Fruit fly (Drosophila melanogaster) whole organism, embryonic: ENCODE data around the gene Svil.

Source experiments
- ATbp ChIP-seq: fragments of 200-800 bp; sonication (Bioruptor generic); optimal IDR thresholded peaks from 2 replicates; lab custom pipeline; 2017; ENCODE audit warnings: missing biosample characterization, mild to moderate bottlenecking, missing genetic modification characterization, missing genetic modification reagents
- Adf1 ChIP-seq: fragments of 200-800 bp; sonication (Bioruptor generic); IDR thresholded peaks from 2 replicates; pipeline ENCODE4 v1.3.6; 2022; ENCODE audit warnings: missing biosample characterization, missing genetic modification characterization
- Atf6 ChIP-seq: fragments of 200-800 bp; sonication (Bioruptor generic); IDR thresholded peaks from 2 replicates; pipeline ENCODE4 v1.3.6; 2022; ENCODE audit warnings: missing biosample characterization, missing genetic modification characterization
- CG10267 ChIP-seq: fragments of 200-800 bp; sonication (Bioruptor generic); optimal IDR thresholded peaks from 2 replicates; lab custom pipeline; 2018; ENCODE audit warnings: missing biosample characterization, mild to moderate bottlenecking, missing genetic modification characterization, moderate library complexity
- CG11695 ChIP-seq: fragments of 200-800 bp; sonication (Bioruptor generic); IDR thresholded peaks from 3 replicates; pipeline ENCODE4 v1.3.6; 2022; ENCODE audit warnings: missing biosample characterization, missing genetic modification characterization
- CG12155 ChIP-seq: fragments of 200-800 bp; sonication (Bioruptor generic); optimal IDR thresholded peaks from 3 replicates; lab custom pipeline; 2016; ENCODE audit warnings: missing biosample characterization, missing genetic modification characterization
- CG13894 ChIP-seq: fragments of 200-800 bp; sonication (Bioruptor generic); optimal IDR thresholded peaks from 3 replicates; lab custom pipeline; 2018; ENCODE audit warnings: missing biosample characterization, mild to moderate bottlenecking, missing genetic modification characterization, moderate library complexity
- CG14050 ChIP-seq: fragments of 200-800 bp; sonication (Bioruptor generic); IDR thresholded peaks from 3 replicates; pipeline ENCODE4 v1.3.6; 2022; ENCODE audit warnings: missing biosample characterization, missing genetic modification characterization
- CG17359 ChIP-seq: fragments of 200-800 bp; sonication (Bioruptor generic); optimal IDR thresholded peaks from 3 replicates; lab custom pipeline; 2018; ENCODE audit warnings: missing biosample characterization, mild to moderate bottlenecking, missing genetic modification characterization, moderate library complexity
- CG17385 ChIP-seq: fragments of 200-800 bp; sonication (Bioruptor generic); optimal IDR thresholded peaks from 3 replicates; lab custom pipeline; 2018; ENCODE audit warnings: missing biosample characterization, mild to moderate bottlenecking, missing genetic modification characterization
- CG18011 ChIP-seq: fragments of 200-800 bp; sonication (Bioruptor generic); optimal IDR thresholded peaks from 2 replicates; lab custom pipeline; 2017; ENCODE audit warnings: missing biosample characterization, missing genetic modification characterization, mild to moderate bottlenecking, moderate library complexity, missing genotype
- CG2120 ChIP-seq: fragments of 200-800 bp; sonication (Bioruptor generic); optimal IDR thresholded peaks from 3 replicates; lab custom pipeline; 2016; ENCODE audit warnings: missing biosample characterization, missing genetic modification characterization
- CG2199 ChIP-seq: fragments of 200-800 bp; sonication (Bioruptor generic); IDR thresholded peaks from 3 replicates; pipeline ENCODE4 v1.3.6; 2022; ENCODE audit warnings: missing biosample characterization, missing genetic modification characterization
- CG3163 ChIP-seq: fragments of 200-800 bp; sonication (Bioruptor generic); optimal IDR thresholded peaks from 3 replicates; lab custom pipeline; 2016; ENCODE audit warnings: missing biosample characterization, missing genetic modification characterization
- CG32532 ChIP-seq: fragments of 200-800 bp; sonication (Bioruptor generic); IDR thresholded peaks from 2 replicates; pipeline ENCODE4 v1.3.6; 2022; ENCODE audit warnings: missing biosample characterization, missing genetic modification characterization
- CG3407 ChIP-seq: fragments of 200-800 bp; sonication (Bioruptor generic); optimal IDR thresholded peaks from 2 replicates; lab custom pipeline; 2018; ENCODE audit warnings: missing biosample characterization, mild to moderate bottlenecking, missing genetic modification characterization
- CG6689 ChIP-seq: fragments of 200-800 bp; sonication (Bioruptor generic); IDR thresholded peaks from 2 replicates; pipeline ENCODE4 v1.3.6; 2022; ENCODE audit warnings: missing biosample characterization, missing genetic modification characterization
- CG6854 ChIP-seq: fragments of 200-800 bp; sonication (Bioruptor generic); optimal IDR thresholded peaks from 3 replicates; lab custom pipeline; 2017; ENCODE audit warnings: missing biosample characterization, mild to moderate bottlenecking, missing genetic modification characterization
- CG7556 ChIP-seq: fragments of 200-800 bp; sonication (Bioruptor generic); optimal IDR thresholded peaks from 2 replicates; lab custom pipeline; 2017; ENCODE audit warnings: missing biosample characterization, mild to moderate bottlenecking, missing genetic modification characterization
- CG7745 ChIP-seq: fragments of 200-800 bp; sonication (Bioruptor generic); optimal IDR thresholded peaks from 2 replicates; lab custom pipeline; 2018; ENCODE audit warnings: missing biosample characterization, mild to moderate bottlenecking, missing genetic modification characterization, moderate library complexity
- CG7786 ChIP-seq: fragments of 200-800 bp; sonication (Bioruptor generic); optimal IDR thresholded peaks from 2 replicates; lab custom pipeline; 2016; ENCODE audit warnings: missing biosample characterization, missing genetic modification characterization
- CTCF ChIP-seq: fragments of 200-800 bp; sonication (Bioruptor generic); optimal IDR thresholded peaks from 2 replicates; lab custom pipeline; 2017; ENCODE audit warnings: missing biosample characterization, mild to moderate bottlenecking, missing genetic modification characterization, moderate library complexity
- Dbx ChIP-seq: fragments of 200-800 bp; sonication (Bioruptor generic); IDR thresholded peaks from 3 replicates; pipeline ENCODE4 v1.3.6; 2022; ENCODE audit warnings: missing biosample characterization, missing genetic modification characterization
- Dek ChIP-seq: fragments of 200-800 bp; sonication (Bioruptor generic); optimal IDR thresholded peaks from 3 replicates; lab custom pipeline; 2019; ENCODE audit warnings: missing biosample characterization, mild to moderate bottlenecking, missing genetic modification characterization, moderate library complexity
- Doc3 ChIP-seq: fragments of 200-800 bp; sonication (Bioruptor generic); IDR thresholded peaks from 3 replicates; pipeline ENCODE4 v1.3.6; 2022; ENCODE audit warnings: missing biosample characterization, missing genetic modification characterization; ENCODE audit not compliant: partially characterized antibody
- Drgx ChIP-seq: fragments of 200-800 bp; sonication (Bioruptor generic); IDR thresholded peaks from 2 replicates; pipeline ENCODE4 v1.3.6; 2022; ENCODE audit warnings: missing biosample characterization, missing genetic modification characterization
- E2f1 ChIP-seq: fragments of 200-800 bp; sonication (Bioruptor generic); IDR thresholded peaks from 2 replicates; pipeline ENCODE4 v1.3.6; 2022; ENCODE audit warnings: missing biosample characterization, missing genetic modification characterization
- Fer1 ChIP-seq: fragments of 200-800 bp; sonication (Bioruptor generic); optimal IDR thresholded peaks from 2 replicates; lab custom pipeline; 2017; ENCODE audit warnings: missing biosample characterization, mild to moderate bottlenecking, missing genetic modification characterization
- HLH3B ChIP-seq: fragments of 200-800 bp; sonication (Bioruptor generic); IDR thresholded peaks from 2 replicates; pipeline ENCODE4 v1.3.6; 2022; ENCODE audit warnings: missing biosample characterization, missing genetic modification characterization
- Hand ChIP-seq: fragments of 200-800 bp; sonication (Bioruptor generic); optimal IDR thresholded peaks from 2 replicates; lab custom pipeline; 2017; ENCODE audit warnings: mild to moderate bottlenecking, missing biosample characterization, missing genetic modification reagents, missing genetic modification characterization
- Hey ChIP-seq: fragments of 200-800 bp; sonication (Bioruptor generic); optimal IDR thresholded peaks from 3 replicates; lab custom pipeline; 2018; ENCODE audit warnings: missing biosample characterization, mild to moderate bottlenecking, missing genetic modification characterization
- Hr78 ChIP-seq, 2 experiments: fragments of 200-800 bp in 1 of 2; fragments of >200 bp in 1 of 2; sonication (Bioruptor generic) in 1 of 2; optimal IDR thresholded peaks; 2 replicates each; lab custom pipeline; 2017 to 2019; ENCODE audit warnings: missing biosample characterization in 2 of 2, missing genetic modification characterization in 2 of 2, mild to moderate bottlenecking in 1 of 2, moderate library complexity in 1 of 2
- Nf-YC ChIP-seq: fragments of 200-800 bp; optimal IDR thresholded peaks from 3 replicates; lab custom pipeline; 2019; ENCODE audit warnings: missing biosample characterization, mild to moderate bottlenecking, missing genetic modification characterization, moderate library complexity
- Six4 ChIP-seq: fragments of 200-800 bp; sonication (Bioruptor generic); optimal IDR thresholded peaks from 2 replicates; lab custom pipeline; 2016; ENCODE audit warnings: missing biosample characterization, missing genetic modification characterization
- Trl ChIP-seq, 3 experiments: fragments of >200 bp in 2 of 3; fragments of 200-800 bp in 1 of 3; sonication (Bioruptor generic) in 1 of 3; optimal IDR thresholded peaks; 2 replicates in 1 of 3; 3 replicates in 2 of 3; lab custom pipeline; 2016 to 2017; ENCODE audit warnings: missing biosample characterization in 1 of 3, missing genetic modification characterization in 1 of 3
- ab ChIP-seq: fragments of 200-800 bp; sonication (Bioruptor generic); optimal IDR thresholded peaks from 2 replicates; lab custom pipeline; 2016; ENCODE audit warnings: missing biosample characterization, missing genetic modification characterization
- ase ChIP-seq: fragments of 200-800 bp; sonication (Bioruptor generic); IDR thresholded peaks from 3 replicates; pipeline ENCODE4 v1.3.6; 2022; ENCODE audit warnings: missing biosample characterization, missing genetic modification characterization
- bsh ChIP-seq, 2 experiments: fragments of 200-800 bp; sonication (Bioruptor generic); optimal IDR thresholded peaks; 2 replicates each; lab custom pipeline; 2017 to 2018; ENCODE audit warnings: mild to moderate bottlenecking in 2 of 2, missing biosample characterization in 2 of 2, missing genetic modification characterization in 2 of 2, moderate library complexity in 1 of 2
- crol ChIP-seq: fragments of 200-800 bp; sonication (Bioruptor generic); IDR thresholded peaks from 2 replicates; pipeline ENCODE4 v1.3.6; 2022; ENCODE audit warnings: missing biosample characterization, missing genetic modification characterization
- disco-r ChIP-seq: fragments of 200-800 bp; sonication (Bioruptor generic); optimal IDR thresholded peaks from 2 replicates; lab custom pipeline; 2016; ENCODE audit warnings: missing biosample characterization, missing genetic modification characterization
- dpn ChIP-seq, 2 experiments: fragments of 200-800 bp; sonication (Bioruptor generic); optimal IDR thresholded peaks; 3 replicates each; lab custom pipeline; 2016; ENCODE audit warnings: missing biosample characterization in 2 of 2, missing genetic modification characterization in 2 of 2
- gem ChIP-seq: fragments of 200-800 bp; sonication (Bioruptor generic); optimal IDR thresholded peaks from 2 replicates; lab custom pipeline; 2019; ENCODE audit warnings: missing biosample characterization, mild to moderate bottlenecking, missing genetic modification characterization, moderate library complexity
- her ChIP-seq: fragments of 200-800 bp; sonication (Bioruptor generic); optimal IDR thresholded peaks from 2 replicates; lab custom pipeline; 2016; ENCODE audit warnings: missing biosample characterization, missing genetic modification characterization
- hkb ChIP-seq, 2 experiments: fragments of 200-800 bp in 1 of 2; fragments of >200 bp in 1 of 2; sonication (Bioruptor generic) in 1 of 2; IDR thresholded peaks in 1 of 2; optimal IDR thresholded peaks in 1 of 2; 2 replicates each; pipeline versions ENCODE4 v1.3.6 to Lab custom; 2017 to 2022; ENCODE audit warnings: missing biosample characterization in 1 of 2, missing genetic modification characterization in 1 of 2
- nau ChIP-seq: fragments of 200-800 bp; sonication (Bioruptor generic); optimal IDR thresholded peaks from 3 replicates; lab custom pipeline; 2017; ENCODE audit warnings: missing biosample characterization, mild to moderate bottlenecking, missing genetic modification characterization, missing genetic modification reagents
- sima ChIP-seq: fragments of 200-800 bp; sonication (Bioruptor generic); optimal IDR thresholded peaks from 2 replicates; lab custom pipeline; 2016; ENCODE audit warnings: missing biosample characterization, missing genetic modification characterization
- ttk ChIP-seq: fragments of 200-800 bp; sonication (Bioruptor generic); IDR thresholded peaks from 2 replicates; pipeline ENCODE4 v2.1.2; 2022; ENCODE audit warnings: missing biosample characterization, missing genetic modification characterization
- unpg ChIP-seq: fragments of 200-800 bp; sonication (Bioruptor generic); optimal IDR thresholded peaks from 3 replicates; lab custom pipeline; 2018; ENCODE audit warnings: missing biosample characterization, mild to moderate bottlenecking, missing genetic modification characterization, moderate library complexity
- vvl ChIP-seq: fragments of 200-800 bp; sonication (Bioruptor generic); IDR thresholded peaks from 2 replicates; pipeline ENCODE4 v1.3.6; 2022; ENCODE audit warnings: missing biosample characterization, missing genetic modification characterization

Svil gene

dm6 chr3L:2411564-2412080, 34.2 kb downstream of the Svil start (continued):
- TF ChIP-seq ase (0 out of 3 replicates have a peak, but pooled peaks have one; percentile 31), CG17385 (GFP tag; lab: Kevin White, UChicago) (peak; percentile 45), Adf1 (no peak), CG6854 (GFP tag; lab: Kevin White, UChicago) (peak; percentile 33), hkb (optimal IDR thresholded peaks at IDR 0.05; lab: Kevin White, UChicago) (no peak), hkb (GFP tag; IDR thresholded peaks at IDR 0.05; lab: Robert Waterston, UW) (peak; percentile 48; the same call in 1 of the 2 replicates), CG17359 (tag; lab: Kevin White, UChicago) (peak; percentile 51), CG10267 (tag; lab: Kevin White, UChicago) (peak; percentile 14), CG13894 (tag; lab: Kevin White, UChicago) (peak; percentile 39), CG3407 (no peak), CG11695 (GFP tag; lab: Robert Waterston, UW) (peak; percentile 57; the same call in 2 of the 3 replicates), CG7556 (peak; percentile 67), CG2199 (no peak), bsh (GFP tag; optimal IDR thresholded peaks at IDR 0.05; lab: Kevin White, UChicago) (peak; percentile 6 to 19), ab (GFP tag; lab: Kevin White, UChicago) (no peak), Hand (GFP tag; lab: Kevin White, UChicago) (peak; percentile 51), E2f1 (peak; percentile 52), CG3163 (GFP tag; lab: Kevin White, UChicago) (peak; percentile 53), gem (tag; lab: Kevin White, UChicago) (peak; percentile 61), CG18011 (GFP tag; lab: Kevin White, UChicago) (no peak), sima (GFP tag; lab: Kevin White, UChicago) (no peak), CG2120 (GFP tag; lab: Kevin White, UChicago) (peak; percentile 70), HLH3B (GFP tag; lab: Robert Waterston, UW) (peak; percentile 67), disco-r (GFP tag; lab: Kevin White, UChicago) (no peak), nau (GFP tag; lab: Kevin White, UChicago) (no peak), Hey (no peak), Atf6 (GFP tag; lab: Robert Waterston, UW) (peak; percentile 73), CTCF (no peak), Drgx (peak; percentile 44; the same call in 1 of the 2 replicates), Six4 (GFP tag; lab: Kevin White, UChicago) (no peak), ATbp (GFP tag; lab: Kevin White, UChicago) (no peak), Doc3 (GFP tag; lab: Robert Waterston, UW) (no peak), Trl (optimal IDR thresholded peaks at IDR 0.05; lab: Kevin White, UChicago) (peak; percentile 31 to 66), Trl (GFP tag; optimal IDR thresholded peaks at IDR 0.05; lab: Kevin White, UChicago) (no peak), CG7745 (tag; lab: Kevin White, UChicago) (no peak), CG14050 (GFP tag; lab: Robert Waterston, UW) (0 out of 3 replicates have a peak, but pooled peaks have one; percentile 38), Hr78 (GFP tag; optimal IDR thresholded peaks at IDR 0.05; lab: Kevin White, UChicago) (no peak), Dek (tag; lab: Kevin White, UChicago) (no peak), dpn (GFP tag; optimal IDR thresholded peaks at IDR 0.05; lab: Kevin White, UChicago) (peak in 1 of 2 experiments; percentile 22), Fer1 (GFP tag; lab: Kevin White, UChicago) (peak; percentile 77), CG12155 (GFP tag; lab: Kevin White, UChicago) (peak; percentile 3), her (no peak), CG32532 (GFP tag; lab: Robert Waterston, UW) (peak; percentile 65; the same call in 1 of the 2 replicates), Nf-YC (tag; lab: Kevin White, UChicago) (peak; percentile 19), vvl (GFP tag; lab: Robert Waterston, UW) (peak; percentile 29; the same call in 1 of the 2 replicates), ttk (GFP tag; lab: Robert Waterston, UW) (0 out of 2 replicates have a peak, but pooled peaks have one; percentile 18), Dbx (GFP tag; lab: Robert Waterston, UW) (peak; percentile 69; the same call in 2 of the 3 replicates), crol (GFP tag; lab: Robert Waterston, UW) (no peak), CG6689 (peak; percentile 16; the same call in 1 of the 2 replicates), CG7786 (GFP tag; lab: Kevin White, UChicago) (no peak), unpg (GFP tag; lab: Kevin White, UChicago) (peak; percentile 22)
